Fruit fly (Drosophila melanogaster) whole organism, embryonic: ENCODE data around the gene CG9164.

Experiments
- Abd-B ChIP-seq: fragments of 200-800 bp; sonication (Bioruptor generic); optimal IDR thresholded peaks from 2 replicates; lab custom pipeline; 2018; ENCODE audit warnings: missing biosample characterization, mild to moderate bottlenecking, missing genetic modification characterization, moderate library complexity
- Bgb ChIP-seq: fragments of 200-800 bp; sonication (Bioruptor generic); IDR thresholded peaks from 2 replicates; pipeline ENCODE4 v1.3.6; 2022; ENCODE audit warnings: missing biosample characterization, missing genetic modification characterization; ENCODE audit not compliant: partially characterized antibody
- CG12236 ChIP-seq: fragments of 200-800 bp; sonication (Bioruptor generic); optimal IDR thresholded peaks from 2 replicates; lab custom pipeline; 2016; ENCODE audit warnings: missing biosample characterization, missing genetic modification characterization
- CG14860 ChIP-seq: fragments of 200-800 bp; sonication (Bioruptor generic); IDR thresholded peaks from 3 replicates; pipeline ENCODE4 v1.3.6; 2022; ENCODE audit warnings: missing biosample characterization, missing genetic modification characterization; ENCODE audit not compliant: partially characterized antibody
- CG14965 ChIP-seq: fragments of 200-800 bp; sonication (Bioruptor generic); optimal IDR thresholded peaks from 2 replicates; lab custom pipeline; 2016; ENCODE audit warnings: missing biosample characterization, missing genetic modification characterization, borderline replicate concordance
- CG15073 ChIP-seq: fragments of 200-800 bp; sonication (Bioruptor generic); optimal IDR thresholded peaks from 2 replicates; lab custom pipeline; 2016; ENCODE audit warnings: missing biosample characterization, missing genetic modification characterization
- CG34422 ChIP-seq: fragments of 200-800 bp; sonication (Bioruptor generic); IDR thresholded peaks from 3 replicates; pipeline ENCODE4 v1.3.6; 2022; ENCODE audit warnings: missing biosample characterization, missing genetic modification characterization
- CG4617 ChIP-seq: fragments of 200-800 bp; sonication (Bioruptor generic); optimal IDR thresholded peaks from 3 replicates; lab custom pipeline; 2016; ENCODE audit warnings: missing biosample characterization, missing genetic modification characterization, borderline replicate concordance
- CG5245 ChIP-seq: fragments of 200-800 bp; sonication (Bioruptor generic); optimal IDR thresholded peaks from 3 replicates; lab custom pipeline; 2016; ENCODE audit warnings: missing biosample characterization, missing genetic modification characterization
- CG6254 ChIP-seq: fragments of 200-800 bp; sonication (Bioruptor generic); optimal IDR thresholded peaks from 3 replicates; lab custom pipeline; 2017; ENCODE audit warnings: mild to moderate bottlenecking, missing biosample characterization, missing genetic modification reagents, missing genetic modification characterization
- CG7745 ChIP-seq: fragments of 200-800 bp; sonication (Bioruptor generic); optimal IDR thresholded peaks from 2 replicates; lab custom pipeline; 2018; ENCODE audit warnings: missing biosample characterization, mild to moderate bottlenecking, missing genetic modification characterization, moderate library complexity
- CG8290 ChIP-seq, 3 experiments: fragments of 200-800 bp; sonication (Bioruptor generic); optimal IDR thresholded peaks; 2 replicates each; lab custom pipeline; 2016 to 2019; ENCODE audit warnings: missing biosample characterization in 3 of 3, missing genetic modification characterization in 3 of 3, mild to moderate bottlenecking in 2 of 3, moderate library complexity in 1 of 3
- CkIIα-i1 ChIP-seq: fragments of 200-800 bp; sonication (Bioruptor generic); IDR thresholded peaks from 2 replicates; pipeline ENCODE4 v1.3.6; 2022; ENCODE audit warnings: missing biosample characterization, missing genetic modification characterization
- Dbx ChIP-seq: fragments of 200-800 bp; sonication (Bioruptor generic); IDR thresholded peaks from 3 replicates; pipeline ENCODE4 v1.3.6; 2022; ENCODE audit warnings: missing biosample characterization, missing genetic modification characterization
- Dip2 ChIP-seq: fragments of 200-800 bp; sonication (Bioruptor generic); IDR thresholded peaks from 2 replicates; pipeline ENCODE4 v1.3.6; 2022; ENCODE audit warnings: missing biosample characterization, missing genetic modification characterization
- Doc3 ChIP-seq: fragments of 200-800 bp; sonication (Bioruptor generic); IDR thresholded peaks from 3 replicates; pipeline ENCODE4 v1.3.6; 2022; ENCODE audit warnings: missing biosample characterization, missing genetic modification characterization; ENCODE audit not compliant: partially characterized antibody
- Dp ChIP-seq: fragments of 200-800 bp; sonication (Bioruptor generic); optimal IDR thresholded peaks from 2 replicates; lab custom pipeline; 2018; ENCODE audit warnings: missing biosample characterization, mild to moderate bottlenecking, missing genetic modification characterization, moderate library complexity
- Hand ChIP-seq: fragments of 200-800 bp; sonication (Bioruptor generic); optimal IDR thresholded peaks from 2 replicates; lab custom pipeline; 2017; ENCODE audit warnings: mild to moderate bottlenecking, missing biosample characterization, missing genetic modification reagents, missing genetic modification characterization
- Mrtf ChIP-seq: fragments of 200-800 bp; sonication (Bioruptor generic); IDR thresholded peaks from 3 replicates; pipeline ENCODE4 v1.3.6; 2022; ENCODE audit warnings: missing biosample characterization, missing genetic modification characterization
- NC2β ChIP-seq: fragments of 200-800 bp; sonication (Bioruptor generic); optimal IDR thresholded peaks from 2 replicates; lab custom pipeline; 2016; ENCODE audit warnings: missing biosample characterization, missing genetic modification characterization
- NFAT ChIP-seq: fragments of 200-800 bp; sonication (Bioruptor generic); IDR thresholded peaks from 2 replicates; pipeline ENCODE4 v1.3.6; 2022; ENCODE audit warnings: missing biosample characterization, missing genetic modification characterization
- PHDP ChIP-seq: fragments of 200-800 bp; sonication (Bioruptor generic); optimal IDR thresholded peaks from 3 replicates; lab custom pipeline; 2018; ENCODE audit warnings: missing biosample characterization, mild to moderate bottlenecking, missing genetic modification characterization, moderate library complexity
- Pdp1 ChIP-seq, 2 experiments: fragments of 200-800 bp; sonication (Bioruptor generic); optimal IDR thresholded peaks; 3 replicates each; lab custom pipeline; 2016; ENCODE audit warnings: missing biosample characterization in 2 of 2, missing genetic modification characterization in 2 of 2, mild to moderate bottlenecking in 1 of 2, moderate library complexity in 1 of 2
- Ptx1 ChIP-seq: fragments of 200-800 bp; sonication (Bioruptor generic); IDR thresholded peaks from 2 replicates; pipeline ENCODE4 v1.3.6; 2022; ENCODE audit warnings: missing biosample characterization, missing genetic modification characterization
- Sox100B ChIP-seq: fragments of 200-800 bp; sonication (Bioruptor generic); optimal IDR thresholded peaks from 3 replicates; lab custom pipeline; 2018; ENCODE audit warnings: missing biosample characterization, mild to moderate bottlenecking, missing genetic modification characterization
- Ssrp ChIP-seq: fragments of 200-800 bp; sonication (Bioruptor generic); optimal IDR thresholded peaks from 2 replicates; lab custom pipeline; 2018; ENCODE audit warnings: missing biosample characterization, mild to moderate bottlenecking, missing genetic modification characterization, moderate library complexity
- abd-A ChIP-seq: fragments of 200-800 bp; sonication (Bioruptor generic); optimal IDR thresholded peaks from 3 replicates; lab custom pipeline; 2019; ENCODE audit warnings: missing biosample characterization, mild to moderate bottlenecking, missing genetic modification characterization, moderate library complexity
- bsh ChIP-seq, 2 experiments: fragments of 200-800 bp; sonication (Bioruptor generic); optimal IDR thresholded peaks; 2 replicates each; lab custom pipeline; 2017 to 2018; ENCODE audit warnings: mild to moderate bottlenecking in 2 of 2, missing biosample characterization in 2 of 2, missing genetic modification characterization in 2 of 2, moderate library complexity in 1 of 2
- cato ChIP-seq: fragments of 200-800 bp; sonication (Bioruptor generic); optimal IDR thresholded peaks from 2 replicates; lab custom pipeline; 2016; ENCODE audit warnings: missing biosample characterization, missing genetic modification characterization, borderline replicate concordance
- caup ChIP-seq: fragments of 200-800 bp; sonication (Bioruptor generic); optimal IDR thresholded peaks from 3 replicates; lab custom pipeline; 2017; ENCODE audit warnings: missing biosample characterization, mild to moderate bottlenecking, missing genetic modification characterization, moderate library complexity; ENCODE audit not compliant: severe bottlenecking
- dan ChIP-seq: fragments of 200-800 bp; sonication (Bioruptor generic); IDR thresholded peaks from 2 replicates; pipeline ENCODE4 v1.3.6; 2022; ENCODE audit warnings: missing biosample characterization, missing genetic modification characterization
- fru ChIP-seq: fragments of >200 bp; optimal IDR thresholded peaks from 2 replicates; lab custom pipeline; 2017
- gce ChIP-seq: fragments of 200-800 bp; sonication (Bioruptor generic); IDR thresholded peaks from 3 replicates; pipeline ENCODE4 v1.3.6; 2022; ENCODE audit warnings: missing biosample characterization, missing genetic modification characterization
- hkb ChIP-seq, 2 experiments: fragments of 200-800 bp in 1 of 2; fragments of >200 bp in 1 of 2; sonication (Bioruptor generic) in 1 of 2; IDR thresholded peaks in 1 of 2; optimal IDR thresholded peaks in 1 of 2; 2 replicates each; pipeline versions ENCODE4 v1.3.6 to Lab custom; 2017 to 2022; ENCODE audit warnings: missing biosample characterization in 1 of 2, missing genetic modification characterization in 1 of 2
- kni ChIP-seq: fragments of 200-800 bp; sonication (Bioruptor generic); optimal IDR thresholded peaks from 3 replicates; lab custom pipeline; 2017; ENCODE audit warnings: mild to moderate bottlenecking, missing biosample characterization, missing genetic modification reagents, missing genetic modification characterization
- peb ChIP-seq: fragments of 200-800 bp; sonication (Bioruptor generic); IDR thresholded peaks from 2 replicates; pipeline ENCODE4 v1.3.6; 2022; ENCODE audit warnings: missing biosample characterization, missing genetic modification characterization
- schlank ChIP-seq: fragments of 200-800 bp; sonication (Bioruptor generic); optimal IDR thresholded peaks from 2 replicates; lab custom pipeline; 2018; ENCODE audit warnings: missing biosample characterization, mild to moderate bottlenecking, missing genetic modification characterization
- seq ChIP-seq: fragments of 200-800 bp; sonication (Bioruptor generic); IDR thresholded peaks from 2 replicates; pipeline ENCODE4 v1.3.6; 2022; ENCODE audit warnings: missing biosample characterization, missing genetic modification characterization
- zen2 ChIP-seq: fragments of 200-800 bp; sonication (Bioruptor generic); IDR thresholded peaks from 3 replicates; pipeline ENCODE4 v1.3.6; 2022; ENCODE audit warnings: missing biosample characterization, missing genetic modification characterization; ENCODE audit not compliant: partially characterized antibody
- zf30C ChIP-seq: fragments of 200-800 bp; sonication (Bioruptor generic); optimal IDR thresholded peaks from 3 replicates; lab custom pipeline; 2018; ENCODE audit warnings: missing biosample characterization, mild to moderate bottlenecking, missing genetic modification characterization

The CG9164 gene

dm6 chrX:15383513-15384373 lies 1.5 kb downstream of the CG9164 start (continued):
- TF ChIP-seq CG8290 (GFP tag; optimal IDR thresholded peaks at IDR 0.05; lab: Kevin White, UChicago), result no peak
- no peak for TF ChIP-seq CG8290 (tag; optimal IDR thresholded peaks at IDR 0.05; lab: Kevin White, UChicago)
- TF ChIP-seq gce (GFP tag; lab: Robert Waterston, UW), result no peak
- peak; percentile 81 for TF ChIP-seq hkb (optimal IDR thresholded peaks at IDR 0.05; lab: Kevin White, UChicago)
- peak; percentile 60 for TF ChIP-seq hkb (GFP tag; IDR thresholded peaks at IDR 0.05; lab: Robert Waterston, UW)
- TF ChIP-seq CG34422 (GFP tag; lab: Robert Waterston, UW), result peak; percentile 41; the same call in 2 of the 3 replicates
- no peak for TF ChIP-seq CkIIα-i1 (GFP tag; lab: Robert Waterston, UW)
- peak; percentile 57 for TF ChIP-seq Sox100B (GFP tag; lab: Kevin White, UChicago)
- peak; percentile 68 for TF ChIP-seq PHDP (tag; lab: Kevin White, UChicago)
- TF ChIP-seq NFAT (GFP tag; lab: Robert Waterston, UW), result no peak
- TF ChIP-seq Pdp1 (GFP tag; optimal IDR thresholded peaks at IDR 0.05; lab: Kevin White, UChicago), result peak in 1 of 2 experiments; percentile 7
- TF ChIP-seq Dip2 (GFP tag; lab: Robert Waterston, UW), result no peak
- no peak for TF ChIP-seq zen2 (GFP tag; lab: Robert Waterston, UW)
- TF ChIP-seq kni (GFP tag; lab: Kevin White, UChicago), result peak; percentile 43
- TF ChIP-seq peb (GFP tag; lab: Robert Waterston, UW), result no peak
- TF ChIP-seq Dp (GFP tag; lab: Kevin White, UChicago), result no peak
- TF ChIP-seq fru (lab: Kevin White, UChicago), result no peak
- TF ChIP-seq CG12236 (GFP tag; lab: Kevin White, UChicago), result no peak
- TF ChIP-seq Mrtf (GFP tag; lab: Robert Waterston, UW), result 0 out of 3 replicates have a peak, but pooled peaks have one; percentile 14
- no peak for TF ChIP-seq CG4617 (GFP tag; lab: Kevin White, UChicago)
- no peak for TF ChIP-seq cato (GFP tag; lab: Kevin White, UChicago)
- TF ChIP-seq Dbx (GFP tag; lab: Robert Waterston, UW), result 0 out of 3 replicates have a peak, but pooled peaks have one; percentile 37
- peak in 1 of 2 experiments; percentile 68 for TF ChIP-seq bsh (GFP tag; optimal IDR thresholded peaks at IDR 0.05; lab: Kevin White, UChicago)
- no peak for TF ChIP-seq CG15073
- TF ChIP-seq zf30C (GFP tag; lab: Kevin White, UChicago), result peak; percentile 68
- peak; percentile 48 for TF ChIP-seq Ptx1 (GFP tag; lab: Robert Waterston, UW)
- TF ChIP-seq CG14860 (GFP tag; lab: Robert Waterston, UW), result no peak
- TF ChIP-seq Abd-B (GFP tag; lab: Kevin White, UChicago), result peak; percentile 47
- TF ChIP-seq CG14965 (GFP tag; lab: Kevin White, UChicago), result no peak
- TF ChIP-seq Doc3 (GFP tag; lab: Robert Waterston, UW), result no peak
- TF ChIP-seq Bgb (GFP tag; lab: Robert Waterston, UW), result no peak
- TF ChIP-seq CG5245 (GFP tag; lab: Kevin White, UChicago), result no peak
- peak; percentile 55; the same call in 1 of the 2 replicates for TF ChIP-seq seq (GFP tag; lab: Robert Waterston, UW)
- TF ChIP-seq NC2β (GFP tag; lab: Kevin White, UChicago), result no peak
- TF ChIP-seq CG6254 (GFP tag; lab: Kevin White, UChicago), result peak; percentile 24
- TF ChIP-seq dan, result no peak
- no peak for TF ChIP-seq CG7745 (tag; lab: Kevin White, UChicago)
- peak; percentile 18 for TF ChIP-seq abd-A
- TF ChIP-seq Ssrp (tag; lab: Kevin White, UChicago), result peak; percentile 48
- TF ChIP-seq caup (GFP tag; lab: Kevin White, UChicago), result peak; percentile 45
- peak; percentile 46 for TF ChIP-seq Hand (GFP tag; lab: Kevin White, UChicago)
- TF ChIP-seq schlank (tag; lab: Kevin White, UChicago), result no peak
